Worm (Caenorhabditis elegans) whole organism, mixed stage, embryonic: Measurements from ENCODE around the gene nck-1.
A peak's percentile ranks its signal among the peaks of the same experiment; 100 is the strongest.

Experiments
- M03D4.4 ChIP-seq: sonication (generic microtip); optimal IDR thresholded peaks from 2 replicates; lab custom pipeline; 2017; ENCODE audit warnings: mild to moderate bottlenecking, missing genetic modification characterization, missing compliant biosample characterization
- blmp-1 ChIP-seq: fragments of 150-350 bp; optimal IDR thresholded peaks from 2 replicates; lab custom pipeline; 2014; ENCODE audit warnings: missing biosample characterization, missing genetic modification characterization
- ceh-39 ChIP-seq: fragments of 150-350 bp; optimal IDR thresholded peaks from 2 replicates; lab custom pipeline; 2014; ENCODE audit warnings: missing biosample characterization, missing genetic modification characterization
- ceh-83 ChIP-seq: fragments of 200-800 bp; sonication (Bioruptor generic); optimal IDR thresholded peaks from 2 replicates; lab custom pipeline; 2018; ENCODE audit warnings: mild to moderate bottlenecking, missing genetic modification characterization, missing compliant biosample characterization
- ces-1 ChIP-seq: fragments of 150-350 bp; optimal IDR thresholded peaks from 2 replicates; lab custom pipeline; 2014; ENCODE audit warnings: missing biosample characterization, missing genetic modification reagents, missing genetic modification characterization
- drap-1 ChIP-seq: fragments of 200-800 bp; sonication (Bioruptor generic); optimal IDR thresholded peaks from 3 replicates; lab custom pipeline; 2018; ENCODE audit warnings: mild to moderate bottlenecking, missing genetic modification characterization, missing compliant biosample characterization
- elt-1 ChIP-seq: sonication (generic microtip); optimal IDR thresholded peaks from 2 replicates; lab custom pipeline; 2017; ENCODE audit warnings: missing genetic modification characterization, mild to moderate bottlenecking, missing compliant biosample characterization, antibody characterized with exemption, moderate library complexity, borderline replicate concordance; ENCODE audit not compliant: insufficient read depth
- elt-3 ChIP-seq: fragments of 150-350 bp; optimal IDR thresholded peaks from 2 replicates; lab custom pipeline; 2014; ENCODE audit warnings: missing biosample characterization, missing genetic modification characterization
- flh-1 ChIP-seq: fragments of 200-800 bp; sonication (Bioruptor generic); optimal IDR thresholded peaks from 2 replicates; lab custom pipeline; 2018; ENCODE audit warnings: mild to moderate bottlenecking, missing genetic modification characterization, moderate library complexity, missing compliant biosample characterization
- ham-2 ChIP-seq: fragments of 200-800 bp; sonication (Bioruptor generic); optimal IDR thresholded peaks from 2 replicates; lab custom pipeline; 2018; ENCODE audit warnings: mild to moderate bottlenecking, missing genetic modification characterization, missing compliant biosample characterization
- hlh-1 ChIP-seq: fragments of 150-350 bp; optimal IDR thresholded peaks from 2 replicates; lab custom pipeline; 2014; ENCODE audit warnings: missing biosample characterization, missing genetic modification reagents, missing genetic modification characterization
- lin-13 ChIP-seq: fragments of 150-350 bp; optimal IDR thresholded peaks from 2 replicates; lab custom pipeline; 2014; ENCODE audit warnings: missing biosample characterization, missing genetic modification characterization
- lin-32 ChIP-seq: fragments of 200-800 bp; sonication (Bioruptor generic); optimal IDR thresholded peaks from 2 replicates; lab custom pipeline; 2018; ENCODE audit warnings: mild to moderate bottlenecking, missing genetic modification characterization, missing compliant biosample characterization
- mab-5 ChIP-seq: fragments of 150-350 bp; optimal IDR thresholded peaks from 2 replicates; lab custom pipeline; 2014; ENCODE audit warnings: missing biosample characterization, missing genetic modification characterization
- mep-1 ChIP-seq: fragments of 150-350 bp; optimal IDR thresholded peaks from 2 replicates; lab custom pipeline; 2017; ENCODE audit warnings: missing biosample characterization, missing genetic modification reagents, missing genetic modification characterization, inconsistent platforms
- nhr-12 ChIP-seq: fragments of 150-350 bp; optimal IDR thresholded peaks from 2 replicates; lab custom pipeline; 2014; ENCODE audit warnings: missing biosample characterization, missing genetic modification characterization
- nhr-2 ChIP-seq: fragments of 150-350 bp; optimal IDR thresholded peaks from 2 replicates; lab custom pipeline; 2014; ENCODE audit warnings: missing biosample characterization, missing genetic modification characterization
- pha-4 ChIP-seq: fragments of 150-350 bp; optimal IDR thresholded peaks from 2 replicates; lab custom pipeline; 2018; ENCODE audit warnings: missing biosample characterization, missing genetic modification reagents, missing genetic modification characterization
- snpc-4 ChIP-seq: fragments of 150-350 bp; optimal IDR thresholded peaks from 2 replicates; lab custom pipeline; 2014; ENCODE audit warnings: missing biosample characterization, missing genetic modification characterization
- tbx-8 ChIP-seq: fragments of 200-800 bp; sonication (Bioruptor generic); optimal IDR thresholded peaks from 2 replicates; lab custom pipeline; 2018; ENCODE audit warnings: mild to moderate bottlenecking, missing genetic modification characterization, moderate library complexity, missing compliant biosample characterization
- unc-62 ChIP-seq: fragments of 150-350 bp; optimal IDR thresholded peaks from 2 replicates; lab custom pipeline; 2014; ENCODE audit warnings: missing biosample characterization, missing genetic modification reagents, missing genetic modification characterization
- zip-8 ChIP-seq: fragments of 150-350 bp; optimal IDR thresholded peaks from 2 replicates; lab custom pipeline; 2014; ENCODE audit warnings: missing biosample characterization, missing genetic modification characterization
- ztf-11 ChIP-seq: fragments of 150-350 bp; optimal IDR thresholded peaks from 2 replicates; lab custom pipeline; 2014; ENCODE audit warnings: missing biosample characterization, missing genetic modification characterization

Gene nck-1

DNA sequence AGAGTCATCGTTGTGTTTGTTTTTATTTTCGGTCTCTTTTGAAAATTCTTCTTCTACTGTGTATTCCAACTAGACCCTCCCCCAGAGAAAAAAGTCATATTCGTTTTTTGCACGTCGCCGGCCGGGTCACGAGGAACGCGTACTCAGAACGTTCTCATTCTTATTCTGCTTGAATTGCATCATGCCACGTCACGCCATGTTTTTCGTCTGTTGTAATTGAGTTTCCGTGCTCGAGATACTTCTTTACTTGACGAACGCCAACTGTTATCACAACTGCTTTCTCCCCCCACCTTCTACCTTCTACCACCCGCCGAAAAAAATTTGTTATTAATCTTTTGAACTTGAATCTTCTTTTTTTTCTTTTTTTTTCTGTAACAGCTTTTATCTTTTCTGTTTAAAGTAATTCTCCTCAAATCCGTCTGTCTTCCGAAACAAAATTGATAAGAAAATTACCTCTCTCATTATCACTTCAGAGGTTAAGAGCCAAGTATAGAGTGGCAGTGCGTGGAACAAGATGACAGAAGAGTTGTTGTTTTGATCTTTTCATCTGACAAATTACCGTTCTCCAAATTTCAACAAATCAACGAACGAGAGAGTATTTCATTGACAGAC, 10.5 kb downstream of the nck-1 start:
- TF ChIP-seq hlh-1 = peak; percentile 91
- no peak for TF ChIP-seq zip-8 (tag; lab: Kevin White, UChicago)
- TF ChIP-seq mep-1 (tag; lab: Kevin White, UChicago) = no peak

DNA sequence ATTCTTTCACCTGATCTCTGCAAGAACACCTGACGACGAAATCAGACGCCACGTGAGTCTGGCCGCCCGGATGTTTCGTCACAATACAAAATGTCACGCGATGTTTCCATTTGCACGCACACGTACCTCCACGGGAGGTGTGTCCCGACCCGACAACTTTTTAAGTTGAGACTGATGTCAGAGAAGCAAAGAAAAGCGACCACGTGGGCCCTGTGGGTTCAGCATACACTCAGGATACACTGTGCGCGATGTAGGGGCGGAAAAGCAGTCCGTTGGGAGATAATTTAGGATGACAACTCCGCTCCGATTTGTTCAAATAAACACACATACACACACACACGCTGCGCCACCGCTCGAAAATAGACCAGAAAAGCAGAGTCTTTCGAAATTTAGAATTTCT, 11.0 kb downstream of the nck-1 start:
- TF ChIP-seq drap-1 (GFP tag; lab: Kevin White, UChicago) (no peak), pha-4 (peak; percentile 55)
- TF ChIP-seq, all 35 proteins: peak for 1

DNA sequence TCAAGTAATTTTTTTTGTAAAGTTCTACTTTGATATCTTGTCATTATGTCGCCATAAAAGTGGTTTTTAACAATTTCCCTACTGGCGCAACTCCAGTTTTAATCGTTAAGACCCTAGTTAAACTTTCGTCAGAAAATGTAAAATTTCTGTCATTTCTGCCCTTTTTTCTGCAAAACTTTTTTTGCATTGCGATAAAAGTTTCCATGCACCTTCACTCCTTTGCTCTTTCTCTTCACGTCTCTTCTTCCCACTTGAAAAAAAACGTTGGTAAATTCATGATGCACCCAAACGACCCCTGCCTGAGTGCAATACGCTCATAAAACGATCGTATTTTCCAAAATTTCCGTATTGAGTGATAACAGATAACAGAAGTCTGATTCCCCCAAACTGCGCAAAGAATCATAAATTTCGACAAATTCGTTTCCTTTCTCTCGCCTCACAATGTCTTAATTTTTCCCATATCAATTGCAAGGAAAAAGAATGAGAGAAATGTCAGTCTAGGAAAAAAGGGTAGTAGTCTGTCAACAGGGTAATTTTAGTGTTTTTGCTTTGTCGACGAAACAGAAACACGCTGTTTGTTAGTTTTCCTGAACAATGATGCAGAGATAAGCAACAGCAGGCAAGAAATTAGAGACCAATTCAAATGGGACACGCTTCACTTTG, 12.4 kb downstream of the nck-1 start:
- TF ChIP-seq ces-1 (GFP tag; lab: Kevin White, UChicago) (no peak), mep-1 (tag; lab: Kevin White, UChicago) (no peak)

DNA sequence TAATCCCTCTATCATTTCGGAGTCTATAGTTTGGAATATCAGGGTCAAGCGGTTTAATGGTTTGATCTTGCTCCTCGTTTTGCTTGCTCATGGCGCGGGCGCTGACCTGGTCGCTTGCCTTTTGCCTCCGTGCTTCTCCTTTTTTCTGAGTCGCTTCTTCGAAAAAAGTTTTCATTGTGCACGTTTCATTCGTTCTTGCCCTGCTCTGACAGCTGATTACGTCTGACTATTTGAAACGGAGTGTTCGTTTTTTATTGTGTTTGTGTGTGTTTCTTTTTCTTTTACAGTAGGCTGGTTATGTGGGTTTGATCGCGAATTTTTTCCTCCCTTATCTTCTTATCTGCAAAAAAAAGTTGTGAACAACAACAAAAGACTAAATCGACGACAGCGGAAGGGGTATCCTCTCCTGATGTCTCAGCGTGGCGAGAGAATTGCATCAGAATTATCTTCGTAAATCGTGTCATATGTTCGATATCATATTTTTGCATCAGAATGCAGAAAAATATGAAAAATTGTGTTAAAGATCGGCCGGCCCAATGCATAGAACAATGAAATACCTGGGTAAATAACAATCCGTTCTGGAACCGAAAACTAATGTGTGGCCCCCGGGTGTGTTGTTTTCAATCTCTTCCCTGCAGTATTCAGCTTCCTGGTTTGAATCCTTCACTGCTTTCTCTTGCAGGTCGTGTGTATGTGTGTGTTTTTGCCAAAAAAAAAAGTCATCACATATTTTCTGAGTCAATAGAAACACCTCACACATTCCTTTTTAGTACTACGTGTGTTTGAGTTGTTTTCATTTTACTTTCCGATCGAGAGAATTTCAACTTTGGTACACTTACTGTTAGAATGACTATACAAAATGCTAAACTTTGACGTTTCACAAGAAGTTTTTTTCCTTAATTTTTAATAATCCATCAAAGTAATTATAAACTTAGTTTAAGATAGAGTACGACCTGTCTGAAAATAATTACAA, 13.4 kb downstream of the nck-1 start, which contains the start of gene ZK470.4:
Gene ZK470.4, minus strand, starts transcription at position 175 of the 973 bp plus-strand sequence.
- TF ChIP-seq M03D4.4 (tag; lab: Kevin White, UChicago) (no peak), lin-32 (GFP tag; lab: Kevin White, UChicago) (no peak), mep-1 (tag; lab: Kevin White, UChicago) (no peak), nhr-12 (no peak), ham-2 (GFP tag; lab: Kevin White, UChicago) (no peak), blmp-1 (no peak), tbx-8 (GFP tag; lab: Kevin White, UChicago) (no peak), hlh-1 (no peak), snpc-4 (tag; lab: Kevin White, UChicago) (no peak), flh-1 (GFP tag; lab: Kevin White, UChicago) (no peak), unc-62 (no peak), ztf-11 (tag; lab: Kevin White, UChicago) (no peak), pha-4 (no peak), elt-3 (tag; lab: Kevin White, UChicago) (no peak), ceh-83 (GFP tag; lab: Kevin White, UChicago) (no peak)

DNA sequence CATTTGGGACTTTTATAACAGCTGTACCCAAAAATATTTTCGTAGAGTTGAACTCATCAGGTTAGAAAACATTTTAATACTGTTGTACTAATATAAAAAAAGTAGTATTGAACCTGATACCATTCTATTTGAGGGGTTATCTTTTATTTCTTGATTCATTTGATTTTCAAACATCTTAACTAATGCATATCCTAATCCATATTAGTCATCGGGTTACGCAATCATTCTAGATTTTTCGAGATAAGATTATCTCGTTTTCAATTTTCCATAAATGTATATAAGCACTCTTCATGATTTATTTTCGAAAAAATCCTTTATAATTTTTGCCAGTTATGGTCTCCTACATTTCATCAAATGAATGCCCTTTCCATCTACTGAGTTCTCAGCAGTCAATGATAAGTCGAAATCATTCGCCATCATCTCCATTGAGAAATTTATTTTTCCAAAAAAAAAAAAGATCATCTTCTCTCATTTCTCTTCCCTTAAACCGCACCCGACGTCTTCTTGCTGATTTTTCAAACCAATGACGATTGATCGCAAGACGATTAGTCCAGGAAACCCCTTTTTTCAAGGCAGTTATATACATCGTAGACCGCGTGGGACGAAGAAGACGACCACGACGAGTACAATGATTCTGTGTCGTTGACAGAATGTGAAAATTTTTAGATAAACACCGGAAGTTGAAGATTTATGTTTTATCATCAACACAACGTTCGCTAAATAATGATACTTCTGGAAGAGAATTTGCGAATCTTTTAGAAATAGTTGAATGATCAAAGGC, 14.6 kb downstream of the nck-1 start:
- TF ChIP-seq elt-1 (tag; lab: Kevin White, UChicago) (peak; percentile 23), unc-62 (no peak), lin-13 (tag; lab: Kevin White, UChicago) (no peak), mep-1 (tag; lab: Kevin White, UChicago) (no peak), drap-1 (GFP tag; lab: Kevin White, UChicago) (no peak), zip-8 (tag; lab: Kevin White, UChicago) (peak; percentile 68), ztf-11 (tag; lab: Kevin White, UChicago) (no peak)

DNA sequence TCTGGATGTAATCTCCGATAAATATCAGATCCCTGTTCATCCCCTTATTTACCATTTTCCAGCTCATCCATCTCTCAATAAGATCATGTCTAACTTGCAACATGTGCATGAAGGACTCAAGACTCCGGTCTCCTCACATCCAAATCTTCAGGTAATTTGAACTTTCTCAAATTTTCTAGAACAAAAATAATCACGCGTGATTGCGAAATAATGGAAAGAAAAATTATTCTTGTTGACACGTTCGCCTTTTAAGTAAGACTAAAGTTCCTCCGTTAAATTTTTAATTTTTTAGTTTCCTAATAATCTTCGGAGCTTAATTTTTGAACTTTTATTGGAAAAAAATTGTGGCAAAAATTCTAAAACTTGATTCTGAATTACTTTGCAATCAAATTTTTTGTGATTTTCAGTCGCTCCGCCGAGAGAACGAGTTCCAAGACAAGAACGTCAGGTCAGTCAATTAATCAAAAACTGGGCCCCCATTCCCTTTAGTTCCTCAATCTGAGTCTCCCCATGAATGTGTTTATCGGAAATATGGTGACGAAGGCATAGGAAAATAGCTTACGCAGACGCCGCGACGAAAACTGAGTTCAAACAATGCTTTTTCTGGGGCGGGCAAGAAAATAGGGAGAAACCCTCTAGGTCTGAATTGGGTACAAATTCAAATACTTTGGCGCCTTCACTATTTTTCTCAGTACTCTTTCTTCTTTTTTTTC, 15.6 kb downstream of the nck-1 start:
- TF ChIP-seq mep-1 (tag; lab: Kevin White, UChicago) (no peak), lin-13 (tag; lab: Kevin White, UChicago) (no peak), mab-5 (no peak), nhr-2 (tag; lab: Kevin White, UChicago) (no peak), ceh-39 (tag; lab: Kevin White, UChicago) (no peak), ztf-11 (tag; lab: Kevin White, UChicago) (no peak), elt-3 (tag; lab: Kevin White, UChicago) (no peak), snpc-4 (tag; lab: Kevin White, UChicago) (no peak)
